Worm (Caenorhabditis elegans): ENCODE measurements around the gene nlp-18.

DNA sequence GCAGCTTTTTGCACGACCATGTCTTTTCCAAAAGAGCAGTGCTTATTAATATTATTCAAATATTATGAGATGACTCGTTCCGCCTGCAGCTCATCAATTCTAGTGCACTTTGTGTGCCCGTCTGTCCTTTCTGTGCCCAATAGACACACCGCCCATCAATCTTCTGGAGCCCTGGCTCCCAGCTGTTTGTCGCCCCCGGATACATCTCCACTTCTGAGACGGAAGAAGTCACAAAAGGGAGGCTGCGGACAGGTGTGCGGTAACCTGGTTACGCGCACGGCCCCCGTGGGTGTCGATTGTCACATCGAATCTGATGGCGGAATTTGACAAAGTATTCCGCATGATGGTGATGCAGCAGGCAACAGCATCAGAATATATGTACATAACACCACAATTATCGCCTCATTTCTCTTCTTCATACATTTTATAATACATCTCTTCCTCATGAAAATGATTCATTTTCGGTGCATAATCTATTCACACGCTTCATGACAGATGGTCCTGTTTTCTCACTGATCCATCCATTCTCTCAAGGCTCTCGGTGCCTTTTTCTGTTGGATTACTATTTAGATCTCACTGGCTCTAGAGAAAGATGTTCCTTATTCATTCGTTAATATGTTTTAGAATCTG, 43.6 kb downstream of the nlp-18 start:
- TF ChIP-seq hmg-11 (tag; optimal IDR thresholded peaks at IDR 0.05) = no peak
- TF ChIP-seq ztf-11 (tag; optimal IDR thresholded peaks at IDR 0.05) = no peak
- TF ChIP-seq elt-3 (tag; optimal IDR thresholded peaks at IDR 0.05) = no peak
- no peak for TF ChIP-seq ama-1 (optimal IDR thresholded peaks at IDR 0.05)
- TF ChIP-seq nhr-12 (tag; optimal IDR thresholded peaks at IDR 0.05) = no peak
- no peak for TF ChIP-seq zag-1 (tag; optimal IDR thresholded peaks at IDR 0.05)
- TF ChIP-seq nhr-237 (tag; optimal IDR thresholded peaks at IDR 0.05) = no peak
- TF ChIP-seq daf-12 (tag; optimal IDR thresholded peaks at IDR 0.05) = no peak
